Worm (Caenorhabditis elegans) whole organism, mixed stage, embryonic: Measurements from ENCODE around the gene F46F5.14.

Experiments used
- M03D4.4 ChIP-seq: sonication (generic microtip); optimal IDR thresholded peaks from 2 replicates; lab custom pipeline; 2017; ENCODE audit warnings: mild to moderate bottlenecking, missing genetic modification characterization, missing compliant biosample characterization
- ces-1 ChIP-seq: fragments of 150-350 bp; optimal IDR thresholded peaks from 2 replicates; lab custom pipeline; 2014; ENCODE audit warnings: missing biosample characterization, missing genetic modification reagents, missing genetic modification characterization
- elt-1 ChIP-seq: sonication (generic microtip); optimal IDR thresholded peaks from 2 replicates; lab custom pipeline; 2017; ENCODE audit warnings: missing genetic modification characterization, mild to moderate bottlenecking, missing compliant biosample characterization, antibody characterized with exemption, moderate library complexity, borderline replicate concordance; ENCODE audit not compliant: insufficient read depth
- lin-13 ChIP-seq: fragments of 150-350 bp; optimal IDR thresholded peaks from 2 replicates; lab custom pipeline; 2014; ENCODE audit warnings: missing biosample characterization, missing genetic modification characterization
- mep-1 ChIP-seq: fragments of 150-350 bp; optimal IDR thresholded peaks from 2 replicates; lab custom pipeline; 2017; ENCODE audit warnings: missing biosample characterization, missing genetic modification reagents, missing genetic modification characterization, inconsistent platforms
- nhr-237 ChIP-seq: fragments of 150-350 bp; optimal IDR thresholded peaks from 2 replicates; lab custom pipeline; 2014; ENCODE audit warnings: missing biosample characterization, missing genetic modification characterization
- nhr-28 ChIP-seq: fragments of 150-350 bp; optimal IDR thresholded peaks from 2 replicates; lab custom pipeline; 2014; ENCODE audit warnings: missing biosample characterization, missing genetic modification characterization
- pha-4 ChIP-seq: fragments of 150-350 bp; optimal IDR thresholded peaks from 2 replicates; lab custom pipeline; 2018; ENCODE audit warnings: missing biosample characterization, missing genetic modification reagents, missing genetic modification characterization
- snpc-4 ChIP-seq: fragments of 150-350 bp; optimal IDR thresholded peaks from 2 replicates; lab custom pipeline; 2014; ENCODE audit warnings: missing biosample characterization, missing genetic modification characterization
- unc-62 ChIP-seq: fragments of 150-350 bp; optimal IDR thresholded peaks from 2 replicates; lab custom pipeline; 2014; ENCODE audit warnings: missing biosample characterization, missing genetic modification reagents, missing genetic modification characterization
- ztf-11 ChIP-seq: fragments of 150-350 bp; optimal IDR thresholded peaks from 2 replicates; lab custom pipeline; 2014; ENCODE audit warnings: missing biosample characterization, missing genetic modification characterization

DNA sequence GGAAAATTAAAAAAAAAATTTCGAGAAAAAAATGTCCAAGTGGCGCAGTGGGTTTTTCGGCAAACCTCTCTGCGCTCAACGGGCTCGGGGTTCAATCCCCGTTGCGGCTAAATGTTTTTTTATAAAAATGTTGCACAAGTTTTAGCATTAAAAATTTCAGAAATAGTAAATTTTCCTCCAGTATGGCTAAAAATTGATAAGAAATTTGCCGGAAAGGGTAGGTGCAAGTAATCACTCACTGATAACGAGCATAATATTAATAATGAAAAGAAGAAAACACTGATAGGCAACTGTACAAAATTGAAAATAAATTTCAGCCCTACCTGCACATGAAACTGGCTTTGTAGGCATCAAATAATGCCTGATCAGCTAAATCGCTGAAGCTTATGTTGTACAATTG is 35.4 kb upstream of the F46F5.14 start:
- TF ChIP-seq elt-1 (tag; lab: Kevin White, UChicago) (no peak), nhr-237 (tag; lab: Kevin White, UChicago) (no peak), pha-4 (tag; lab: Kevin White, UChicago) (no peak), ces-1 (GFP tag; lab: Kevin White, UChicago) (no peak), lin-13 (tag; lab: Kevin White, UChicago) (no peak), unc-62 (no peak), mep-1 (tag; lab: Kevin White, UChicago) (no peak), nhr-28 (tag; lab: Kevin White, UChicago) (no peak), ztf-11 (tag; lab: Kevin White, UChicago) (no peak), M03D4.4 (tag; lab: Kevin White, UChicago) (no peak), snpc-4 (tag; lab: Kevin White, UChicago) (no peak)
